Worm (Caenorhabditis elegans): ENCODE measurements around the gene F16H6.10.

- no peak for TF ChIP-seq pha-4 (tag; optimal IDR thresholded peaks at IDR 0.05)
- no peak for TF ChIP-seq ceh-83 (GFP tag; optimal IDR thresholded peaks at IDR 0.05)
- TF ChIP-seq elt-3 (tag; optimal IDR thresholded peaks at IDR 0.05), result no peak
- no peak for TF ChIP-seq nhr-12 (tag; optimal IDR thresholded peaks at IDR 0.05)
- no peak for TF ChIP-seq mab-5 (tag; optimal IDR thresholded peaks at IDR 0.05)
- no peak for TF ChIP-seq mep-1 (tag; optimal IDR thresholded peaks at IDR 0.05)
- no peak for TF ChIP-seq nhr-76 (tag; optimal IDR thresholded peaks at IDR 0.05)
- TF ChIP-seq unc-39 (tag; optimal IDR thresholded peaks at IDR 0.05), result no peak
- TF ChIP-seq lsy-2 (tag; optimal IDR thresholded peaks at IDR 0.05), result no peak
- no peak for TF ChIP-seq ham-2 (GFP tag; optimal IDR thresholded peaks at IDR 0.05)
- TF ChIP-seq ces-1 (GFP tag; optimal IDR thresholded peaks at IDR 0.05), result no peak
- no peak for TF ChIP-seq lin-13 (tag; optimal IDR thresholded peaks at IDR 0.05)
Measured at ce11 chrV:18246077-18246476, 21.8 kb upstream of the F16H6.10 start.
